Worm (Caenorhabditis elegans): ENCODE data around the gene msp-77.
"Not testable (repeated sequence)": the region's sequence is repeated elsewhere in the genome, so short reads cannot be mapped to it uniquely, and the experiment has no call there.

The msp-77 gene

ce11 chrIV:9894331-9894730 lies at the start of gene msp-77:
TSS of gene msp-77 (plus strand) at chrIV:9894631.
- TF ChIP-seq lin-35 (GFP tag; optimal IDR thresholded peaks at IDR 0.05); hlh-17 (GFP tag; optimal IDR thresholded peaks at IDR 0.05; ENCODE audit: borderline replicate concordance); mep-1 (tag; optimal IDR thresholded peaks at IDR 0.05): not testable (repeated sequence)

- no peak for TF ChIP-seq vab-15 (tag; optimal IDR thresholded peaks at IDR 0.05)
- TF ChIP-seq efl-1 (optimal IDR thresholded peaks at IDR 0.05): no peak
- peak in 1 of 2 experiments; percentile 64 for TF ChIP-seq efl-1 (GFP tag; optimal IDR thresholded peaks at IDR 0.05 in 1 of 2)
These were observed 47.9 kb upstream of the msp-77 start, which contains the start of gene K07F5.6 for ce11 chrIV:9846574-9846973. TSS of gene K07F5.6 (minus strand) at chrIV:9846674.

ce11 chrIV:9848075-9848474 lies 46.4 kb upstream of the msp-77 start, which contains the start of gene K07F5.7:
TSS of gene K07F5.7 (minus strand) at chrIV:9848175.
- TF ChIP-seq fos-1 (tag; optimal IDR thresholded peaks at IDR 0.05) (no peak), unc-62 (GFP tag; optimal IDR thresholded peaks at IDR 0.05) (no peak), nhr-20 (tag; optimal IDR thresholded peaks at IDR 0.05) (no peak), hlh-4 (tag; optimal IDR thresholded peaks at IDR 0.05) (no peak)

- TF ChIP-seq nhr-84 (tag; optimal IDR thresholded peaks at IDR 0.05) (no peak), swsn-7 (tag; optimal IDR thresholded peaks at IDR 0.05) (no peak), alr-1 (tag; optimal IDR thresholded peaks at IDR 0.05; ENCODE audit: borderline replicate concordance) (no peak), egl-27 (tag; optimal IDR thresholded peaks at IDR 0.05) (no peak), hlh-17 (GFP tag; optimal IDR thresholded peaks at IDR 0.05; ENCODE audit: borderline replicate concordance) (no peak), ceh-63 (GFP tag; optimal IDR thresholded peaks at IDR 0.05) (no peak), vab-15 (tag; optimal IDR thresholded peaks at IDR 0.05) (no peak), lin-35 (GFP tag; optimal IDR thresholded peaks at IDR 0.05) (no peak)
These were observed 44.8 kb upstream of the msp-77 start, which contains the start of gene K07F5.8 for ce11 chrIV:9849624-9850023. TSS of gene K07F5.8 (minus strand) at chrIV:9849724.

- TF ChIP-seq nhr-47 (tag; optimal IDR thresholded peaks at IDR 0.05) (no peak), nhr-28 (tag; optimal IDR thresholded peaks at IDR 0.05) (no peak), unc-62 (GFP tag; optimal IDR thresholded peaks at IDR 0.05) (no peak), nhr-85 (tag) (no peak), irx-1 (tag; optimal IDR thresholded peaks at IDR 0.05) (no peak), swsn-7 (tag; optimal IDR thresholded peaks at IDR 0.05) (no peak), dsc-1 (tag; optimal IDR thresholded peaks at IDR 0.05) (no peak), grh-1 (GFP tag; IDR thresholded peaks at IDR 0.05) (no peak), mep-1 (tag; optimal IDR thresholded peaks at IDR 0.05) (no peak), dpl-1 (GFP tag; optimal IDR thresholded peaks at IDR 0.05) (no peak)
These were observed 43.5 kb upstream of the msp-77 start, which contains the start of gene ssp-10 for ce11 chrIV:9850931-9851330. TSS of gene ssp-10 (minus strand) at chrIV:9851031.

- no peak for TF ChIP-seq nhr-47 (tag; optimal IDR thresholded peaks at IDR 0.05)
- no peak for TF ChIP-seq elt-2 (tag; optimal IDR thresholded peaks at IDR 0.05)
- no peak for TF ChIP-seq pax-3 (tag; optimal IDR thresholded peaks at IDR 0.05)
- no peak for TF ChIP-seq nhr-11 (tag; optimal IDR thresholded peaks at IDR 0.05)
- no peak for TF ChIP-seq ceh-63 (GFP tag; optimal IDR thresholded peaks at IDR 0.05)
- no peak for TF ChIP-seq ceh-88 (GFP tag; IDR thresholded peaks at IDR 0.05)
These were observed 42.2 kb upstream of the msp-77 start, which contains the start of gene ssq-1 for ce11 chrIV:9852250-9852649. TSS of gene ssq-1 (plus strand) at chrIV:9852550.

- TF ChIP-seq nhr-12 (tag; optimal IDR thresholded peaks at IDR 0.05) (no peak), fkh-4 (tag; optimal IDR thresholded peaks at IDR 0.05; ENCODE audit: borderline replicate concordance) (no peak), snpc-4 (tag; optimal IDR thresholded peaks at IDR 0.05) (no peak), sup-37 (GFP tag; optimal IDR thresholded peaks at IDR 0.05) (no peak), elt-3 (tag; optimal IDR thresholded peaks at IDR 0.05) (no peak), C34B4.2 (tag; optimal IDR thresholded peaks at IDR 0.05) (no peak), nhr-28 (tag; optimal IDR thresholded peaks at IDR 0.05) (no peak), nhr-76 (tag; optimal IDR thresholded peaks at IDR 0.05) (no peak), unc-62 (GFP tag; optimal IDR thresholded peaks at IDR 0.05) (no peak), nhr-77 (tag; optimal IDR thresholded peaks at IDR 0.05) (no peak), ztf-4 (tag; optimal IDR thresholded peaks at IDR 0.05) (no peak)
These were observed 41.5 kb upstream of the msp-77 start for ce11 chrIV:9852818-9853466.

Data from whole organism, L1 larva.